Fruit fly (Drosophila melanogaster) whole organism, embryonic: Measurements from ENCODE around the gene Pex2.
A peak's percentile ranks its signal among the peaks of the same experiment; 100 is the strongest.

Experiments
- Aef1 ChIP-seq: fragments of 200-800 bp; sonication (Bioruptor generic); IDR thresholded peaks from 3 replicates; pipeline ENCODE4 v1.3.6; 2022; ENCODE audit warnings: missing biosample characterization, missing genetic modification characterization
- Atf-2 ChIP-seq: fragments of 200-800 bp; sonication (Bioruptor generic); optimal IDR thresholded peaks from 2 replicates; lab custom pipeline; 2016; ENCODE audit warnings: missing biosample characterization, missing genetic modification characterization
- Atf6 ChIP-seq: fragments of 200-800 bp; sonication (Bioruptor generic); IDR thresholded peaks from 2 replicates; pipeline ENCODE4 v1.3.6; 2022; ENCODE audit warnings: missing biosample characterization, missing genetic modification characterization
- CG11398 ChIP-seq: fragments of 200-800 bp; sonication (Bioruptor generic); optimal IDR thresholded peaks from 2 replicates; lab custom pipeline; 2016; ENCODE audit warnings: missing biosample characterization, missing genetic modification characterization
- CG13775 ChIP-seq: fragments of 200-800 bp; sonication (Bioruptor generic); optimal IDR thresholded peaks from 3 replicates; lab custom pipeline; 2017; ENCODE audit warnings: missing biosample characterization, mild to moderate bottlenecking, missing genetic modification characterization
- CG16813 ChIP-seq: fragments of 200-800 bp; sonication (Bioruptor generic); IDR thresholded peaks from 3 replicates; pipeline ENCODE4 v1.3.6; 2022; ENCODE audit warnings: missing biosample characterization, missing genetic modification characterization; ENCODE audit not compliant: partially characterized antibody
- CG17568 ChIP-seq: fragments of 200-800 bp; sonication (Bioruptor generic); optimal IDR thresholded peaks from 2 replicates; lab custom pipeline; 2018; ENCODE audit warnings: missing biosample characterization, mild to moderate bottlenecking, missing genetic modification characterization, moderate library complexity
- CG17829 ChIP-seq: fragments of 200-800 bp; optimal IDR thresholded peaks from 2 replicates; lab custom pipeline; 2019; ENCODE audit warnings: missing biosample characterization, mild to moderate bottlenecking, missing genetic modification characterization, moderate library complexity
- CG17912 ChIP-seq: fragments of 200-800 bp; sonication (Bioruptor generic); optimal IDR thresholded peaks from 2 replicates; lab custom pipeline; 2018; ENCODE audit warnings: missing biosample characterization, mild to moderate bottlenecking, missing genetic modification characterization
- CG1792 ChIP-seq: fragments of 200-800 bp; sonication (Bioruptor generic); optimal IDR thresholded peaks from 2 replicates; lab custom pipeline; 2016; ENCODE audit warnings: missing biosample characterization, missing genetic modification characterization
- CG1832 ChIP-seq: fragments of 200-800 bp; sonication (Bioruptor generic); optimal IDR thresholded peaks from 2 replicates; lab custom pipeline; 2017; ENCODE audit warnings: missing biosample characterization, mild to moderate bottlenecking, missing genetic modification characterization, inconsistent platforms
- CG32767 ChIP-seq: fragments of 200-800 bp; sonication (Bioruptor generic); IDR thresholded peaks from 2 replicates; pipeline ENCODE4 v1.3.6; 2022; ENCODE audit warnings: missing biosample characterization, missing genetic modification characterization
- CG34422 ChIP-seq: fragments of 200-800 bp; sonication (Bioruptor generic); IDR thresholded peaks from 3 replicates; pipeline ENCODE4 v1.3.6; 2022; ENCODE audit warnings: missing biosample characterization, missing genetic modification characterization
- CG3726 ChIP-seq: fragments of 200-800 bp; sonication (Bioruptor generic); IDR thresholded peaks from 3 replicates; pipeline ENCODE4, ENCODE4 v1.3.6; 2022; ENCODE audit warnings: missing biosample characterization, missing genetic modification characterization
- CG42726 ChIP-seq: fragments of 200-800 bp; sonication (Bioruptor generic); IDR thresholded peaks from 2 replicates; pipeline ENCODE4 v1.3.6; 2022; ENCODE audit warnings: missing biosample characterization, missing genetic modification characterization; ENCODE audit not compliant: partially characterized antibody
- CG4282 ChIP-seq: fragments of 200-800 bp; sonication (Bioruptor generic); optimal IDR thresholded peaks from 2 replicates; lab custom pipeline; 2016; ENCODE audit warnings: missing biosample characterization, missing genetic modification characterization
- CG4730 ChIP-seq: fragments of 200-800 bp; sonication (Bioruptor generic); IDR thresholded peaks from 2 replicates; pipeline ENCODE4 v1.3.6; 2022; ENCODE audit warnings: missing biosample characterization, missing genetic modification characterization
- CG6654 ChIP-seq: fragments of 200-800 bp; sonication (Bioruptor generic); optimal IDR thresholded peaks from 2 replicates; lab custom pipeline; 2017; ENCODE audit warnings: missing biosample characterization, mild to moderate bottlenecking, missing genetic modification characterization
- CG6791 ChIP-seq: fragments of 200-800 bp; sonication (Bioruptor generic); IDR thresholded peaks from 3 replicates; pipeline ENCODE4 v1.3.6; 2022; ENCODE audit warnings: missing biosample characterization, missing genetic modification characterization; ENCODE audit not compliant: partially characterized antibody
- CG8290 ChIP-seq, 3 experiments: fragments of 200-800 bp; sonication (Bioruptor generic); optimal IDR thresholded peaks; 2 replicates each; lab custom pipeline; 2016 to 2019; ENCODE audit warnings: missing biosample characterization in 3 of 3, missing genetic modification characterization in 3 of 3, mild to moderate bottlenecking in 2 of 3, moderate library complexity in 1 of 3
- CG9797 ChIP-seq: fragments of 200-800 bp; sonication (Bioruptor generic); optimal IDR thresholded peaks from 3 replicates; lab custom pipeline; 2018; ENCODE audit warnings: missing biosample characterization, mild to moderate bottlenecking, missing genetic modification characterization
- CHES-1-like ChIP-seq: fragments of 200-800 bp; sonication (Bioruptor generic); optimal IDR thresholded peaks from 2 replicates; lab custom pipeline; 2016; ENCODE audit warnings: missing biosample characterization, missing genetic modification characterization
- Gsc ChIP-seq: fragments of 200-800 bp; sonication (Bioruptor generic); IDR thresholded peaks from 2 replicates; pipeline ENCODE4 v1.3.6; 2022; ENCODE audit warnings: missing biosample characterization, missing genetic modification characterization
- HLHmδ ChIP-seq: fragments of 200-800 bp; sonication (Bioruptor generic); optimal IDR thresholded peaks from 2 replicates; lab custom pipeline; 2018; ENCODE audit warnings: missing biosample characterization, mild to moderate bottlenecking, missing genetic modification characterization, moderate library complexity
- Hr39 ChIP-seq: fragments of >200 bp; optimal IDR thresholded peaks from 2 replicates; lab custom pipeline; 2017
- NK7.1 ChIP-seq: fragments of 200-800 bp; sonication (Bioruptor generic); optimal IDR thresholded peaks from 3 replicates; lab custom pipeline; 2016; ENCODE audit warnings: missing biosample characterization, missing genetic modification characterization
- Oaz ChIP-seq: fragments of 200-800 bp; sonication (Bioruptor generic); IDR thresholded peaks from 2 replicates; pipeline ENCODE4 v1.3.6; 2022; ENCODE audit warnings: missing biosample characterization, missing genetic modification characterization
- Opbp ChIP-seq: fragments of 200-800 bp; sonication (Bioruptor generic); IDR thresholded peaks from 3 replicates; pipeline ENCODE4 v1.3.6; 2022; ENCODE audit warnings: missing biosample characterization, missing genetic modification characterization; ENCODE audit not compliant: partially characterized antibody
- Pdp1 ChIP-seq, 2 experiments: fragments of 200-800 bp; sonication (Bioruptor generic); optimal IDR thresholded peaks; 3 replicates each; lab custom pipeline; 2016; ENCODE audit warnings: missing biosample characterization in 2 of 2, missing genetic modification characterization in 2 of 2, mild to moderate bottlenecking in 1 of 2, moderate library complexity in 1 of 2
- Ptx1 ChIP-seq: fragments of 200-800 bp; sonication (Bioruptor generic); IDR thresholded peaks from 2 replicates; pipeline ENCODE4 v1.3.6; 2022; ENCODE audit warnings: missing biosample characterization, missing genetic modification characterization
- Ssrp ChIP-seq: fragments of 200-800 bp; sonication (Bioruptor generic); optimal IDR thresholded peaks from 2 replicates; lab custom pipeline; 2018; ENCODE audit warnings: missing biosample characterization, mild to moderate bottlenecking, missing genetic modification characterization, moderate library complexity
- Vsx1 ChIP-seq: fragments of 200-800 bp; sonication (Bioruptor generic); optimal IDR thresholded peaks from 2 replicates; lab custom pipeline; 2017; ENCODE audit warnings: missing biosample characterization, mild to moderate bottlenecking, missing genetic modification characterization, missing genetic modification reagents
- br ChIP-seq: fragments of >200 bp; optimal IDR thresholded peaks from 2 replicates; lab custom pipeline; 2017
- chif ChIP-seq, 2 experiments: fragments of 200-800 bp; sonication (Bioruptor generic); optimal IDR thresholded peaks; 3 replicates each; lab custom pipeline; 2016; ENCODE audit warnings: missing biosample characterization in 2 of 2, missing genetic modification characterization in 2 of 2
- cwo ChIP-seq: fragments of 200-800 bp; sonication (Bioruptor generic); optimal IDR thresholded peaks from 3 replicates; lab custom pipeline; 2017; ENCODE audit warnings: missing biosample characterization, missing genetic modification characterization, mild to moderate bottlenecking, moderate library complexity, missing genetic modification reagents
- eyg ChIP-seq: fragments of 200-800 bp; sonication (Bioruptor generic); optimal IDR thresholded peaks from 3 replicates; lab custom pipeline; 2016; ENCODE audit warnings: missing biosample characterization, missing genetic modification characterization
- gsb ChIP-seq: fragments of 200-800 bp; sonication (Bioruptor generic); IDR thresholded peaks from 2 replicates; pipeline ENCODE4 v1.3.6; 2022; ENCODE audit warnings: missing biosample characterization, missing genetic modification characterization
- hth ChIP-seq: fragments of >200 bp; optimal IDR thresholded peaks from 2 replicates; lab custom pipeline; 2017; ENCODE audit warnings: inconsistent platforms
- ind ChIP-seq: fragments of 200-800 bp; sonication (Bioruptor generic); optimal IDR thresholded peaks from 3 replicates; lab custom pipeline; 2016; ENCODE audit warnings: missing biosample characterization, missing genetic modification characterization
- nerfin-1 ChIP-seq: fragments of 200-800 bp; sonication (Bioruptor generic); optimal IDR thresholded peaks from 3 replicates; lab custom pipeline; 2019; ENCODE audit warnings: missing biosample characterization, mild to moderate bottlenecking, missing genetic modification characterization, moderate library complexity
- nom ChIP-seq: fragments of 200-800 bp; sonication (Bioruptor generic); optimal IDR thresholded peaks from 2 replicates; lab custom pipeline; 2017; ENCODE audit warnings: missing biosample characterization, missing genetic modification characterization, mild to moderate bottlenecking, moderate library complexity, missing genetic modification reagents
- pum ChIP-seq: fragments of 200-800 bp; sonication (Bioruptor generic); optimal IDR thresholded peaks from 2 replicates; lab custom pipeline; 2016; ENCODE audit warnings: missing biosample characterization, missing genetic modification characterization
- repo ChIP-seq: fragments of 200-800 bp; sonication (Bioruptor generic); optimal IDR thresholded peaks from 2 replicates; lab custom pipeline; 2016; ENCODE audit warnings: missing biosample characterization, missing genetic modification characterization
- rib ChIP-seq: fragments of 200-800 bp; sonication (Bioruptor generic); IDR thresholded peaks from 2 replicates; pipeline ENCODE4 v1.3.6; 2022; ENCODE audit warnings: missing biosample characterization, missing genetic modification characterization
- sima ChIP-seq: fragments of 200-800 bp; sonication (Bioruptor generic); optimal IDR thresholded peaks from 2 replicates; lab custom pipeline; 2016; ENCODE audit warnings: missing biosample characterization, missing genetic modification characterization
- so ChIP-seq: fragments of 200-800 bp; sonication (Bioruptor generic); IDR thresholded peaks from 3 replicates; pipeline ENCODE4 v1.3.6; 2022; ENCODE audit warnings: missing biosample characterization, missing genetic modification characterization
- trem ChIP-seq: fragments of 200-800 bp; optimal IDR thresholded peaks from 3 replicates; lab custom pipeline; 2019; ENCODE audit warnings: missing biosample characterization, mild to moderate bottlenecking, missing genetic modification characterization, moderate library complexity
- usp ChIP-seq: fragments of >200 bp; optimal IDR thresholded peaks from 2 replicates; lab custom pipeline; 2017; ENCODE audit warnings: missing biosample characterization, missing genetic modification characterization
- zen ChIP-seq: fragments of 200-800 bp; sonication (Bioruptor generic); optimal IDR thresholded peaks from 3 replicates; lab custom pipeline; 2018; ENCODE audit warnings: missing biosample characterization, mild to moderate bottlenecking, missing genetic modification characterization, moderate library complexity

Gene Pex2

dm6 chr3L:8299224-8300130 is 39.4 kb upstream of the Pex2 start, which contains the start of the genes Arl5 and CG13671 (continued):
- TF ChIP-seq NK7.1 (GFP tag; lab: Kevin White, UChicago) (no peak), trem (tag; lab: Kevin White, UChicago) (peak; percentile 80), Oaz (GFP tag; lab: Robert Waterston, UW) (0 out of 2 replicates have a peak, but pooled peaks have one; percentile 30), CG17829 (tag; lab: Kevin White, UChicago) (peak; percentile 79), Hr39 (no peak), Vsx1 (GFP tag; lab: Kevin White, UChicago) (peak; percentile 99), rib (GFP tag; lab: Robert Waterston, UW) (peak; percentile 34; the same call in 1 of the 2 replicates), ind (GFP tag; lab: Kevin White, UChicago) (peak; percentile 88), CG34422 (GFP tag; lab: Robert Waterston, UW) (peak; percentile 78), CG32767 (GFP tag; lab: Robert Waterston, UW) (peak; percentile 40; the same call in 1 of the 2 replicates), sima (GFP tag; lab: Kevin White, UChicago) (no peak), Atf6 (peak; percentile 68), Pdp1 (GFP tag; optimal IDR thresholded peaks at IDR 0.05; lab: Kevin White, UChicago) (peak; percentile 50 to 57), Aef1 (GFP tag; lab: Robert Waterston, UW) (peak; percentile 66), CG16813 (peak; percentile 77), nom (peak; percentile 1), CG6791 (GFP tag; lab: Robert Waterston, UW) (peak; percentile 73), CG9797 (peak; percentile 84), CG1792 (GFP tag; lab: Kevin White, UChicago) (peak; percentile 54), CG17912 (GFP tag; lab: Kevin White, UChicago) (no peak), gsb (GFP tag; lab: Robert Waterston, UW) (no peak), hth (lab: Kevin White, UChicago) (no peak), repo (peak; percentile 26), HLHmδ (no peak), Gsc (no peak), CG6654 (no peak), Ssrp (tag; lab: Kevin White, UChicago) (peak; percentile 73), chif (GFP tag; optimal IDR thresholded peaks at IDR 0.05; lab: Kevin White, UChicago) (peak; percentile 60), CG4282 (GFP tag; lab: Kevin White, UChicago) (peak; percentile 46), CG42726 (GFP tag; lab: Robert Waterston, UW) (no peak; the same call in 1 of the 2 replicates), Opbp (GFP tag; lab: Robert Waterston, UW) (peak; percentile 64; the same call in 2 of the 3 replicates), br (lab: Kevin White, UChicago) (no peak), so (GFP tag; lab: Robert Waterston, UW) (peak; percentile 59; the same call in 1 of the 3 replicates), CG8290 (GFP tag; optimal IDR thresholded peaks at IDR 0.05; lab: Kevin White, UChicago) (peak; percentile 86), CG8290 (tag; optimal IDR thresholded peaks at IDR 0.05; lab: Kevin White, UChicago) (peak in 1 of 2 experiments; percentile 28), nerfin-1 (tag; lab: Kevin White, UChicago) (no peak), CHES-1-like (GFP tag; lab: Kevin White, UChicago) (peak; percentile 23), cwo (peak; percentile 44), pum (GFP tag; lab: Kevin White, UChicago) (peak; percentile 54), CG17568 (no peak), eyg (GFP tag; lab: Kevin White, UChicago) (peak; percentile 7), CG13775 (peak; percentile 81), Atf-2 (peak; percentile 10), zen (tag; lab: Kevin White, UChicago) (peak; percentile 90), Ptx1 (GFP tag; lab: Robert Waterston, UW) (peak; percentile 91), CG1832 (GFP tag; lab: Kevin White, UChicago) (no peak), usp (GFP tag; lab: Kevin White, UChicago) (no peak), CG3726 (peak; percentile 53; the same call in 1 of the 3 replicates), CG11398 (GFP tag; lab: Kevin White, UChicago) (no peak), CG4730 (GFP tag; lab: Robert Waterston, UW) (peak; percentile 72)
